Fruit fly (Drosophila melanogaster) whole organism, prepupa: ENCODE results near the gene mRpL35.

ENCODE experiments used
- CG11902 ChIP-seq: fragments of 200-800 bp; sonication (Bioruptor generic); optimal IDR thresholded peaks from 3 replicates; lab custom pipeline; 2016; ENCODE audit warnings: missing biosample characterization, missing genetic modification characterization
- CG16779 ChIP-seq: fragments of 200-800 bp; sonication (Bioruptor generic); optimal IDR thresholded peaks from 3 replicates; lab custom pipeline; 2017; ENCODE audit warnings: missing biosample characterization, mild to moderate bottlenecking, missing genetic modification characterization
- CG31627 ChIP-seq: fragments of 200-800 bp; sonication (Bioruptor generic); optimal IDR thresholded peaks from 3 replicates; lab custom pipeline; 2016; ENCODE audit warnings: missing biosample characterization, missing genetic modification characterization
- CG9139 ChIP-seq: fragments of 200-800 bp; sonication (Bioruptor generic); optimal IDR thresholded peaks from 3 replicates; lab custom pipeline; 2017; ENCODE audit warnings: missing biosample characterization, mild to moderate bottlenecking, missing genetic modification characterization
- Ets21C ChIP-seq: fragments of 200-800 bp; sonication (Bioruptor generic); optimal IDR thresholded peaks from 3 replicates; lab custom pipeline; 2016; ENCODE audit warnings: missing biosample characterization, missing genetic modification characterization
- Hr38 ChIP-seq: sonication (Bioruptor generic); optimal IDR thresholded peaks from 2 replicates; lab custom pipeline; 2016; ENCODE audit warnings: missing biosample characterization, missing genetic modification characterization
- Hr39 ChIP-seq: fragments of 200-800 bp; sonication (Bioruptor generic); optimal IDR thresholded peaks from 2 replicates; lab custom pipeline; 2016; ENCODE audit warnings: missing biosample characterization, missing genetic modification characterization
- Sox14 ChIP-seq: fragments of 200-800 bp; sonication (Bioruptor generic); optimal IDR thresholded peaks from 3 replicates; lab custom pipeline; 2016; ENCODE audit warnings: missing biosample characterization, missing genetic modification characterization
- fd59A ChIP-seq: fragments of 200-800 bp; sonication (Bioruptor generic); optimal IDR thresholded peaks from 2 replicates; lab custom pipeline; 2017; ENCODE audit warnings: missing biosample characterization, mild to moderate bottlenecking, missing genetic modification characterization, missing genetic modification reagents
- salr ChIP-seq, 2 experiments: fragments of 200-800 bp; sonication (Bioruptor generic); optimal IDR thresholded peaks; 3 replicates each; lab custom pipeline; 2016 to 2018; ENCODE audit warnings: missing biosample characterization in 2 of 2, missing genetic modification characterization in 2 of 2, mild to moderate bottlenecking in 1 of 2

dm6 chr3R:22047412-22047811, 24.1 kb downstream of the mRpL35 start:
- TF ChIP-seq CG11902 (GFP tag; lab: Kevin White, UChicago) (no peak), Hr39 (GFP tag; lab: Kevin White, UChicago) (no peak), Hr38 (no peak), salr (GFP tag; optimal IDR thresholded peaks at IDR 0.05; lab: Kevin White, UChicago) (no peak), CG31627 (no peak), CG16779 (tag; lab: Kevin White, UChicago) (no peak), Ets21C (GFP tag; lab: Kevin White, UChicago) (no peak), CG9139 (GFP tag; lab: Kevin White, UChicago) (no peak), Sox14 (GFP tag; lab: Kevin White, UChicago) (no peak), fd59A (no peak)
